Fruit fly (Drosophila melanogaster) whole organism, pupa: ENCODE data around the gene Jon99Ciii.

Source experiments
- CG14655 ChIP-seq: fragments of 200-800 bp; sonication (Bioruptor generic); optimal IDR thresholded peaks from 3 replicates; lab custom pipeline; 2017; ENCODE audit warnings: mild to moderate bottlenecking, missing biosample characterization, missing genetic modification reagents, missing genetic modification characterization
- EcR ChIP-seq: fragments of 200-800 bp; sonication (Bioruptor generic); optimal IDR thresholded peaks from 3 replicates; lab custom pipeline; 2019; ENCODE audit warnings: missing biosample characterization, missing genetic modification characterization, mild to moderate bottlenecking, moderate library complexity, missing genetic modification reagents

dm6 chr3R:29935756-29936155 is 13.7 kb downstream of the Jon99Ciii start, which contains the start of the genes eIF2Balpha and Vps13B:
- TF ChIP-seq CG14655, result no peak
- TF ChIP-seq EcR (GFP tag; lab: Kevin White, UChicago), result no peak
